Fruit fly (Drosophila melanogaster): ENCODE data around the gene B-H2.

B-H2 gene

DNA sequence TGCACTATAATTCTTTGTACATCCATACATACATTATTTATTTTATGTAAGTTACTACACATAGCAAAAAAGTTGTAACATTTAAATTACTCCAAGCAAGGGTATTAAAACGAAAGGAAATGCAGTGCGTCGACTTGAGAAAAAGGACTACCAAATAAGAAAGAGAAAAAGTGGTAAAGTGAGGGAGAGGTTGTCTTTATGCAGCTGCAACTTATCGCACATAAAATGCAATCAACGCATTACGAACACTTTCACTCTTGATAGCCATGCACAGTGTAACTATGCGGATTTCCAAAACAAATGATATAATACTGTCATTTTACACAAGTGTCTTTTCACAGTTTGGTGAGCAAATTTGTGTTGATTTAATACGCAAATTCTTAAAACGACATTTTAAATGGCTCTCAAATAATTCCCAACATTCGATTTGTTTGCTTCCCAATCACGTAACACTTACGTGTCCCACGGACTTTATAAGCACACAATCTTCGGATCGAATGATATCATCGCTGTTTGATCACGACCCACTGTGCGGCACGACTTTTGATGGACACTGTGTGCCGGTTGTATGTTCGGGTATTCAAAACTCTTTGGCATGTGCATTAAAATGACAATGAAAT lies 17.2 kb upstream of the B-H2 start (continued):
- TF ChIP-seq Ravus (GFP tag; IDR thresholded peaks at IDR 0.05): no peak
- TF ChIP-seq CG1647 (GFP tag; optimal IDR thresholded peaks at IDR 0.05): no peak
- no peak for TF ChIP-seq CG12071 (GFP tag; optimal IDR thresholded peaks at IDR 0.05)
- TF ChIP-seq eyg (GFP tag; optimal IDR thresholded peaks at IDR 0.05): no peak
- TF ChIP-seq oc (tag; optimal IDR thresholded peaks at IDR 0.05): no peak
- peak; percentile 32 for TF ChIP-seq pum (GFP tag; optimal IDR thresholded peaks at IDR 0.05)
- TF ChIP-seq Nf-YB (GFP tag; optimal IDR thresholded peaks at IDR 0.05): no peak
- TF ChIP-seq Dek (tag; optimal IDR thresholded peaks at IDR 0.05): no peak
- no peak for TF ChIP-seq CG10654 (GFP tag; optimal IDR thresholded peaks at IDR 0.05)
- no peak for TF ChIP-seq kni (GFP tag; optimal IDR thresholded peaks at IDR 0.05)
- TF ChIP-seq Chrac-16 (GFP tag; optimal IDR thresholded peaks at IDR 0.05): peak; percentile 15
- no peak for TF ChIP-seq CG14667 (GFP tag; IDR thresholded peaks at IDR 0.05)
- TF ChIP-seq croc (GFP tag; conservative IDR thresholded peaks at IDR 0.05): peak; percentile 39; the same call in 1 of the 3 replicates
- no peak for TF ChIP-seq CG17186 (GFP tag; optimal IDR thresholded peaks at IDR 0.05)
- TF ChIP-seq B-H1 (GFP tag; IDR thresholded peaks at IDR 0.05): no peak
- TF ChIP-seq ATbp (GFP tag; optimal IDR thresholded peaks at IDR 0.05): peak; percentile 60
- no peak for TF ChIP-seq Sin3A (optimal IDR thresholded peaks at IDR 0.05)
- peak; percentile 86 for TF ChIP-seq Blimp-1 (GFP tag; optimal IDR thresholded peaks at IDR 0.05)
- TF ChIP-seq Ets97D (GFP tag; optimal IDR thresholded peaks at IDR 0.05): no peak
- TF ChIP-seq Awh (GFP tag; IDR thresholded peaks at IDR 0.05): peak; percentile 59; the same call in 1 of the 2 replicates
- no peak for TF ChIP-seq CG4360 (GFP tag; IDR thresholded peaks at IDR 0.05)
- TF ChIP-seq br (optimal IDR thresholded peaks at IDR 0.05): no peak
- TF ChIP-seq mld (GFP tag; IDR thresholded peaks at IDR 0.05; ENCODE audit: partially characterized antibody): no peak
- TF ChIP-seq CG5245 (GFP tag; optimal IDR thresholded peaks at IDR 0.05): no peak
- TF ChIP-seq Vsx1 (GFP tag; optimal IDR thresholded peaks at IDR 0.05): no peak
- no peak for TF ChIP-seq crp (GFP tag; optimal IDR thresholded peaks at IDR 0.05)
- no peak for TF ChIP-seq hb (GFP tag; IDR thresholded peaks at IDR 0.05; ENCODE audit: partially characterized antibody)
- TF ChIP-seq ac (GFP tag; optimal IDR thresholded peaks at IDR 0.05): no peak
- TF ChIP-seq kah (GFP tag; optimal IDR thresholded peaks at IDR 0.05): no peak
- TF ChIP-seq CG18011 (GFP tag; optimal IDR thresholded peaks at IDR 0.05): no peak
- TF ChIP-seq Trl (optimal IDR thresholded peaks at IDR 0.05): no peak
- peak; percentile 29 for TF ChIP-seq Trl (GFP tag; optimal IDR thresholded peaks at IDR 0.05)
- TF ChIP-seq Meics (GFP tag; optimal IDR thresholded peaks at IDR 0.05): no peak
- peak; percentile 49 for TF ChIP-seq fd96Cb (tag; optimal IDR thresholded peaks at IDR 0.05)
- TF ChIP-seq z (GFP tag; IDR thresholded peaks at IDR 0.05): no peak
- peak; percentile 65 for TF ChIP-seq Ets65A (GFP tag)
- no peak for TF ChIP-seq repo (GFP tag; optimal IDR thresholded peaks at IDR 0.05)
- no peak; the same call in 2 of the 3 replicates for TF ChIP-seq CG17361 (GFP tag; IDR thresholded peaks at IDR 0.05)
- no peak for TF ChIP-seq Hmx (GFP tag; optimal IDR thresholded peaks at IDR 0.05)
- peak; percentile 43 for TF ChIP-seq jumu (GFP tag; optimal IDR thresholded peaks at IDR 0.05)
- TF ChIP-seq run (tag; optimal IDR thresholded peaks at IDR 0.05): no peak
- no peak for TF ChIP-seq CG13894 (tag; optimal IDR thresholded peaks at IDR 0.05)
- TF ChIP-seq slp2 (GFP tag; optimal IDR thresholded peaks at IDR 0.05): peak; percentile 4
- no peak for TF ChIP-seq Doc3 (GFP tag; IDR thresholded peaks at IDR 0.05; ENCODE audit: partially characterized antibody)
- no peak for TF ChIP-seq CG14860 (GFP tag; IDR thresholded peaks at IDR 0.05; ENCODE audit: partially characterized antibody)
- TF ChIP-seq CG1832 (GFP tag; optimal IDR thresholded peaks at IDR 0.05): no peak

All from whole organism, embryonic.